Fruit fly (Drosophila melanogaster) whole organism, embryonic: Measurements from ENCODE around the gene CG10481.

Source experiments
- Adf1 ChIP-seq: fragments of 200-800 bp; sonication (Bioruptor generic); IDR thresholded peaks from 2 replicates; pipeline ENCODE4 v1.3.6; 2022; ENCODE audit warnings: missing biosample characterization, missing genetic modification characterization
- Antp ChIP-seq: fragments of 200-800 bp; sonication (Bioruptor generic); optimal IDR thresholded peaks from 3 replicates; lab custom pipeline; 2016; ENCODE audit warnings: missing biosample characterization, missing genetic modification characterization
- Bdp1 ChIP-seq: fragments of 200-800 bp; sonication (Bioruptor generic); optimal IDR thresholded peaks from 3 replicates; lab custom pipeline; 2016; ENCODE audit warnings: missing biosample characterization, missing genetic modification characterization
- Bteb2 ChIP-seq: fragments of 200-800 bp; sonication (Bioruptor generic); optimal IDR thresholded peaks from 2 replicates; lab custom pipeline; 2016; ENCODE audit warnings: missing biosample characterization, missing genetic modification characterization
- CG1024 ChIP-seq: fragments of 200-800 bp; sonication (Bioruptor generic); IDR thresholded peaks from 2 replicates; pipeline ENCODE4 v1.3.6; 2022; ENCODE audit warnings: missing biosample characterization, missing genetic modification characterization
- CG10267 ChIP-seq: fragments of 200-800 bp; sonication (Bioruptor generic); optimal IDR thresholded peaks from 2 replicates; lab custom pipeline; 2018; ENCODE audit warnings: missing biosample characterization, mild to moderate bottlenecking, missing genetic modification characterization, moderate library complexity
- CG12104 ChIP-seq: fragments of 200-800 bp; sonication (Bioruptor generic); optimal IDR thresholded peaks from 3 replicates; lab custom pipeline; 2016; ENCODE audit warnings: missing biosample characterization, missing genetic modification characterization
- CG12236 ChIP-seq: fragments of 200-800 bp; sonication (Bioruptor generic); optimal IDR thresholded peaks from 2 replicates; lab custom pipeline; 2016; ENCODE audit warnings: missing biosample characterization, missing genetic modification characterization
- CG12299 ChIP-seq: fragments of 200-800 bp; sonication (Bioruptor generic); optimal IDR thresholded peaks from 2 replicates; lab custom pipeline; 2018; ENCODE audit warnings: missing biosample characterization, mild to moderate bottlenecking, missing genetic modification characterization
- CG12391 ChIP-seq: fragments of 200-800 bp; sonication (Bioruptor generic); optimal IDR thresholded peaks from 3 replicates; lab custom pipeline; 2018; ENCODE audit warnings: missing biosample characterization, mild to moderate bottlenecking, missing genetic modification characterization, moderate library complexity
- CG15073 ChIP-seq: fragments of 200-800 bp; sonication (Bioruptor generic); optimal IDR thresholded peaks from 2 replicates; lab custom pipeline; 2016; ENCODE audit warnings: missing biosample characterization, missing genetic modification characterization
- CG16815 ChIP-seq: fragments of 200-800 bp; sonication (Bioruptor generic); optimal IDR thresholded peaks from 3 replicates; lab custom pipeline; 2017; ENCODE audit warnings: missing biosample characterization, mild to moderate bottlenecking, missing genetic modification characterization
- CG17359 ChIP-seq: fragments of 200-800 bp; sonication (Bioruptor generic); optimal IDR thresholded peaks from 3 replicates; lab custom pipeline; 2018; ENCODE audit warnings: missing biosample characterization, mild to moderate bottlenecking, missing genetic modification characterization, moderate library complexity
- CG17912 ChIP-seq: fragments of 200-800 bp; sonication (Bioruptor generic); optimal IDR thresholded peaks from 2 replicates; lab custom pipeline; 2018; ENCODE audit warnings: missing biosample characterization, mild to moderate bottlenecking, missing genetic modification characterization
- CG18476 ChIP-seq: fragments of 200-800 bp; sonication (Bioruptor generic); optimal IDR thresholded peaks from 2 replicates; lab custom pipeline; 2016; ENCODE audit warnings: missing biosample characterization, mild to moderate bottlenecking, missing genetic modification characterization
- CG2199 ChIP-seq: fragments of 200-800 bp; sonication (Bioruptor generic); IDR thresholded peaks from 3 replicates; pipeline ENCODE4 v1.3.6; 2022; ENCODE audit warnings: missing biosample characterization, missing genetic modification characterization
- CG2889 ChIP-seq: fragments of 200-800 bp; sonication (Bioruptor generic); IDR thresholded peaks from 3 replicates; pipeline ENCODE4 v1.3.6; 2022; ENCODE audit warnings: missing biosample characterization, missing genetic modification characterization
- CG30431 ChIP-seq: fragments of 200-800 bp; sonication (Bioruptor generic); optimal IDR thresholded peaks from 2 replicates; lab custom pipeline; 2017; ENCODE audit warnings: missing biosample characterization, missing genetic modification characterization
- CG33557 ChIP-seq: fragments of 200-800 bp; sonication (Bioruptor generic); optimal IDR thresholded peaks from 2 replicates; lab custom pipeline; 2019; ENCODE audit warnings: missing biosample characterization, mild to moderate bottlenecking, missing genetic modification characterization, moderate library complexity
- CG4282 ChIP-seq: fragments of 200-800 bp; sonication (Bioruptor generic); optimal IDR thresholded peaks from 2 replicates; lab custom pipeline; 2016; ENCODE audit warnings: missing biosample characterization, missing genetic modification characterization
- CG4820 ChIP-seq: fragments of 200-800 bp; sonication (Bioruptor generic); optimal IDR thresholded peaks from 3 replicates; lab custom pipeline; 2016; ENCODE audit warnings: missing biosample characterization, missing genetic modification characterization
- CG5180 ChIP-seq: fragments of 200-800 bp; sonication (Bioruptor generic); optimal IDR thresholded peaks from 3 replicates; lab custom pipeline; 2017; ENCODE audit warnings: missing biosample characterization, missing genetic modification characterization, mild to moderate bottlenecking, moderate library complexity, missing genetic modification reagents
- CG5245 ChIP-seq: fragments of 200-800 bp; sonication (Bioruptor generic); optimal IDR thresholded peaks from 3 replicates; lab custom pipeline; 2016; ENCODE audit warnings: missing biosample characterization, missing genetic modification characterization
- CG9609 ChIP-seq: fragments of 200-800 bp; sonication (Bioruptor generic); optimal IDR thresholded peaks from 3 replicates; lab custom pipeline; 2016; ENCODE audit warnings: missing biosample characterization, missing genetic modification characterization
- CoRest ChIP-seq: fragments of 200-800 bp; sonication (Bioruptor generic); optimal IDR thresholded peaks from 3 replicates; lab custom pipeline; 2018; ENCODE audit warnings: missing biosample characterization, mild to moderate bottlenecking, missing genetic modification characterization, moderate library complexity
- CrebB ChIP-seq: fragments of 200-800 bp; sonication (Bioruptor generic); optimal IDR thresholded peaks from 3 replicates; lab custom pipeline; 2018; ENCODE audit warnings: missing biosample characterization, mild to moderate bottlenecking, missing genetic modification characterization
- D19A ChIP-seq: fragments of 200-800 bp; optimal IDR thresholded peaks from 3 replicates; lab custom pipeline; 2019; ENCODE audit warnings: missing biosample characterization, mild to moderate bottlenecking, missing genetic modification characterization, moderate library complexity
- Dfd ChIP-seq, 2 experiments: fragments of >200 bp; optimal IDR thresholded peaks; 2 replicates each; lab custom pipeline; 2017; ENCODE audit warnings: missing biosample characterization in 2 of 2, missing genetic modification characterization in 2 of 2
- Fer2 ChIP-seq: fragments of 200-800 bp; sonication (Bioruptor generic); optimal IDR thresholded peaks from 2 replicates; lab custom pipeline; 2018; ENCODE audit warnings: missing biosample characterization, mild to moderate bottlenecking, missing genetic modification characterization, moderate library complexity
- HHEX ChIP-seq: fragments of 200-800 bp; sonication (Bioruptor generic); optimal IDR thresholded peaks from 3 replicates; lab custom pipeline; 2017; ENCODE audit warnings: missing biosample characterization, mild to moderate bottlenecking, missing genetic modification characterization, missing genetic modification reagents
- Hey ChIP-seq: fragments of 200-800 bp; sonication (Bioruptor generic); optimal IDR thresholded peaks from 3 replicates; lab custom pipeline; 2018; ENCODE audit warnings: missing biosample characterization, mild to moderate bottlenecking, missing genetic modification characterization
- Hsf ChIP-seq: fragments of 200-800 bp; sonication (Bioruptor generic); optimal IDR thresholded peaks from 3 replicates; lab custom pipeline; 2016; ENCODE audit warnings: missing biosample characterization, missing genetic modification characterization
- Optix ChIP-seq: fragments of 200-800 bp; sonication (Bioruptor generic); IDR thresholded peaks from 3 replicates; pipeline ENCODE4 v1.3.6; 2022; ENCODE audit warnings: missing biosample characterization, missing genetic modification characterization
- Ptx1 ChIP-seq: fragments of 200-800 bp; sonication (Bioruptor generic); IDR thresholded peaks from 2 replicates; pipeline ENCODE4 v1.3.6; 2022; ENCODE audit warnings: missing biosample characterization, missing genetic modification characterization
- Side ChIP-seq: fragments of 200-800 bp; sonication (Bioruptor generic); optimal IDR thresholded peaks from 2 replicates; lab custom pipeline; 2016; ENCODE audit warnings: missing biosample characterization, missing genetic modification characterization
- ara ChIP-seq: fragments of 200-800 bp; sonication (Bioruptor generic); IDR thresholded peaks from 2 replicates; pipeline ENCODE4 v1.3.6; 2022; ENCODE audit warnings: missing biosample characterization, missing genetic modification characterization
- bsh ChIP-seq, 2 experiments: fragments of 200-800 bp; sonication (Bioruptor generic); optimal IDR thresholded peaks; 2 replicates each; lab custom pipeline; 2017 to 2018; ENCODE audit warnings: mild to moderate bottlenecking in 2 of 2, missing biosample characterization in 2 of 2, missing genetic modification characterization in 2 of 2, moderate library complexity in 1 of 2
- chm ChIP-seq: fragments of 200-800 bp; sonication (Bioruptor generic); IDR thresholded peaks from 2 replicates; pipeline ENCODE4 v1.3.6; 2022; ENCODE audit warnings: missing biosample characterization, missing genetic modification characterization
- danr ChIP-seq: fragments of 200-800 bp; sonication (Bioruptor generic); IDR thresholded peaks from 2 replicates; pipeline ENCODE4 v1.3.6; 2022; ENCODE audit warnings: missing biosample characterization, missing genetic modification characterization
- ems ChIP-seq: fragments of 200-800 bp; sonication (Bioruptor generic); optimal IDR thresholded peaks from 3 replicates; lab custom pipeline; 2016; ENCODE audit warnings: missing biosample characterization, missing genetic modification characterization
- exex ChIP-seq: fragments of 200-800 bp; sonication (Bioruptor generic); optimal IDR thresholded peaks from 4 replicates; lab custom pipeline; 2018; ENCODE audit warnings: missing biosample characterization, mild to moderate bottlenecking, missing genetic modification characterization, moderate library complexity
- inv ChIP-seq: fragments of 200-800 bp; sonication (Bioruptor generic); IDR thresholded peaks from 2 replicates; pipeline ENCODE4 v1.3.6; 2022; ENCODE audit warnings: missing biosample characterization, missing genetic modification characterization; ENCODE audit not compliant: partially characterized antibody
- maf-S ChIP-seq: fragments of 200-800 bp; sonication (Bioruptor generic); optimal IDR thresholded peaks from 2 replicates; lab custom pipeline; 2016; ENCODE audit warnings: missing biosample characterization, missing genetic modification characterization
- otp ChIP-seq: fragments of 200-800 bp; sonication (Bioruptor generic); IDR thresholded peaks from 3 replicates; pipeline ENCODE4, ENCODE4 v1.3.6; 2022; ENCODE audit warnings: missing biosample characterization, missing genetic modification characterization
- peb ChIP-seq: fragments of 200-800 bp; sonication (Bioruptor generic); IDR thresholded peaks from 2 replicates; pipeline ENCODE4 v1.3.6; 2022; ENCODE audit warnings: missing biosample characterization, missing genetic modification characterization
- pita ChIP-seq: fragments of 200-800 bp; sonication (Bioruptor generic); optimal IDR thresholded peaks from 2 replicates; lab custom pipeline; 2017; ENCODE audit warnings: missing biosample characterization, mild to moderate bottlenecking, missing genetic modification characterization
- pros ChIP-seq: fragments of 200-800 bp; sonication (Bioruptor generic); optimal IDR thresholded peaks from 3 replicates; lab custom pipeline; 2019; ENCODE audit warnings: missing biosample characterization, mild to moderate bottlenecking, missing genetic modification characterization, moderate library complexity
- sens ChIP-seq: fragments of 200-800 bp; sonication (Bioruptor generic); peaks from one replicate; lab custom pipeline; 2016; ENCODE audit warnings: missing biosample characterization, missing genetic modification characterization
- slbo ChIP-seq: fragments of 200-800 bp; sonication (Bioruptor generic); IDR thresholded peaks from 2 replicates; pipeline ENCODE4 v1.3.6; 2022; ENCODE audit warnings: missing biosample characterization, missing genetic modification characterization
- tap ChIP-seq: fragments of 200-800 bp; optimal IDR thresholded peaks from 3 replicates; lab custom pipeline; 2019; ENCODE audit warnings: missing biosample characterization, mild to moderate bottlenecking, missing genetic modification characterization, moderate library complexity
- zen2 ChIP-seq: fragments of 200-800 bp; sonication (Bioruptor generic); IDR thresholded peaks from 3 replicates; pipeline ENCODE4 v1.3.6; 2022; ENCODE audit warnings: missing biosample characterization, missing genetic modification characterization; ENCODE audit not compliant: partially characterized antibody

CG10481 gene

DNA sequence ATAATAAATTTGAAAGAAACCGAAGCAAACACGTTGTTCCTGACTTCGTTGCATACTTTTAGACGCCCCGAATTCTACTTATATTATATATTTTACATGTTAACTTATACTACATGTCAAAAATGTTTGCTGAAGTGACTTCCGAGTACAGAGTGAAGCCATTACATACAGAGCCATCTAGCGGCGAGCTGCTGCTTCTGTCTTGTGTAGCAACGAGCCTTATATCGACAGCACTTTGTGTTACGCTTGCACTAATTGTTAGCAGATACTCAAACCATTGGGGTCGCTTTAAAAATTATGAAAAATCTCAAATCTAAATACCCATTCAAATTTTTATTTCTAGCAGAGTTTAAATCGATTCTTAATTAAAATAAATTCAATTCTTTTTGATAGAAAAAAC, 4.9 kb downstream of the CG10481 start (continued):
- TF ChIP-seq CG5180 (GFP tag; lab: Kevin White, UChicago) (peak; percentile 60), CG17359 (tag; lab: Kevin White, UChicago) (peak; percentile 70), Dfd (GFP tag; optimal IDR thresholded peaks at IDR 0.05; lab: Kevin White, UChicago) (no peak), CG18476 (GFP tag; lab: Kevin White, UChicago) (peak; percentile 87), CG33557 (GFP tag; lab: Kevin White, UChicago) (peak; percentile 25), pita (peak; percentile 93), Side (GFP tag; lab: Kevin White, UChicago) (peak; percentile 66), CG17912 (peak; percentile 88), Hsf (GFP tag; lab: Kevin White, UChicago) (peak; percentile 80), CG15073 (GFP tag; lab: Kevin White, UChicago) (no peak), CG16815 (GFP tag; lab: Kevin White, UChicago) (peak; percentile 45), slbo (GFP tag; lab: Robert Waterston, UW) (peak; percentile 89), danr (GFP tag; lab: Robert Waterston, UW) (no peak), Adf1 (GFP tag; lab: Robert Waterston, UW) (peak; percentile 18; the same call in 1 of the 2 replicates), CG4282 (GFP tag; lab: Kevin White, UChicago) (peak; percentile 45), CG12299 (tag; lab: Kevin White, UChicago) (no peak), CG12236 (GFP tag; lab: Kevin White, UChicago) (peak; percentile 21), CG2889 (GFP tag; lab: Robert Waterston, UW) (no peak), CG12391 (tag; lab: Kevin White, UChicago) (peak; percentile 65), CG9609 (GFP tag; lab: Kevin White, UChicago) (peak; percentile 65), inv (no peak), CrebB (tag; lab: Kevin White, UChicago) (peak; percentile 33), exex (peak; percentile 50), D19A (peak; percentile 15), CG30431 (GFP tag; lab: Kevin White, UChicago) (peak; percentile 55), pros (GFP tag; lab: Kevin White, UChicago) (no peak), ems (GFP tag; lab: Kevin White, UChicago) (peak; percentile 63), sens (GFP tag; lab: Kevin White, UChicago) (peak; percentile 91), Bteb2 (peak; percentile 55), peb (GFP tag; lab: Robert Waterston, UW) (no peak), zen2 (GFP tag; lab: Robert Waterston, UW) (no peak), Ptx1 (peak; percentile 72), chm (GFP tag; lab: Robert Waterston, UW) (peak; percentile 77), maf-S (GFP tag; lab: Kevin White, UChicago) (peak; percentile 68), CG10267 (tag; lab: Kevin White, UChicago) (peak; percentile 73), HHEX (peak; percentile 35), Fer2 (tag; lab: Kevin White, UChicago) (peak; percentile 19), otp (GFP tag; lab: Robert Waterston, UW) (peak; percentile 47; the same call in 1 of the 3 replicates), CG5245 (GFP tag; lab: Kevin White, UChicago) (peak; percentile 80), tap (tag; lab: Kevin White, UChicago) (peak; percentile 11), bsh (GFP tag; optimal IDR thresholded peaks at IDR 0.05; lab: Kevin White, UChicago) (peak in 1 of 2 experiments; percentile 70), Antp (GFP tag; lab: Kevin White, UChicago) (peak; percentile 79), Optix (peak; percentile 63; the same call in 2 of the 3 replicates), ara (peak; percentile 45; the same call in 1 of the 2 replicates), CG1024 (GFP tag; lab: Robert Waterston, UW) (peak; percentile 58; the same call in 1 of the 2 replicates), Hey (no peak), CG12104 (GFP tag; lab: Kevin White, UChicago) (peak; percentile 9), CoRest (peak; percentile 70), CG2199 (GFP tag; lab: Robert Waterston, UW) (peak; percentile 95), Bdp1 (GFP tag; lab: Kevin White, UChicago) (peak; percentile 38), CG4820 (GFP tag; lab: Kevin White, UChicago) (peak; percentile 75)
